Fruit fly (Drosophila melanogaster) whole organism, embryonic: ENCODE data around the gene Ubqn.

Experiments used
- Atf-2 ChIP-seq: fragments of 200-800 bp; sonication (Bioruptor generic); optimal IDR thresholded peaks from 2 replicates; lab custom pipeline; 2016; ENCODE audit warnings: missing biosample characterization, missing genetic modification characterization
- BEAF-32 ChIP-seq: fragments of 200-800 bp; sonication (Bioruptor generic); optimal IDR thresholded peaks from 3 replicates; lab custom pipeline; 2017; ENCODE audit warnings: missing biosample characterization, missing genetic modification characterization, mild to moderate bottlenecking, moderate library complexity, missing genetic modification reagents
- CG11560 ChIP-seq: fragments of 200-800 bp; sonication (Bioruptor generic); IDR thresholded peaks from 3 replicates; pipeline ENCODE4 v1.3.6; 2022; ENCODE audit warnings: missing biosample characterization, missing genetic modification characterization
- CG11695 ChIP-seq: fragments of 200-800 bp; sonication (Bioruptor generic); IDR thresholded peaks from 3 replicates; pipeline ENCODE4 v1.3.6; 2022; ENCODE audit warnings: missing biosample characterization, missing genetic modification characterization
- CG12744 ChIP-seq: fragments of 200-800 bp; sonication (Bioruptor generic); optimal IDR thresholded peaks from 2 replicates; lab custom pipeline; 2016; ENCODE audit warnings: missing biosample characterization, missing genetic modification characterization
- CG17186 ChIP-seq: fragments of 200-800 bp; sonication (Bioruptor generic); optimal IDR thresholded peaks from 3 replicates; lab custom pipeline; 2017; ENCODE audit warnings: missing biosample characterization, missing genetic modification reagents, missing genetic modification characterization
- CG18619 ChIP-seq: fragments of 200-800 bp; sonication (Bioruptor generic); optimal IDR thresholded peaks from 3 replicates; lab custom pipeline; 2017; ENCODE audit warnings: missing biosample characterization, mild to moderate bottlenecking, missing genetic modification characterization
- CG2116 ChIP-seq: fragments of 200-800 bp; sonication (Bioruptor generic); optimal IDR thresholded peaks from 3 replicates; lab custom pipeline; 2018; ENCODE audit warnings: missing biosample characterization, mild to moderate bottlenecking, missing genetic modification characterization
- CG43689 ChIP-seq: fragments of 200-800 bp; sonication (Bioruptor generic); IDR thresholded peaks from 2 replicates; pipeline ENCODE4 v1.3.6; 2022; ENCODE audit warnings: missing biosample characterization, missing genetic modification characterization
- CG4617 ChIP-seq: fragments of 200-800 bp; sonication (Bioruptor generic); optimal IDR thresholded peaks from 3 replicates; lab custom pipeline; 2016; ENCODE audit warnings: missing biosample characterization, missing genetic modification characterization, borderline replicate concordance
- CG4730 ChIP-seq: fragments of 200-800 bp; sonication (Bioruptor generic); IDR thresholded peaks from 2 replicates; pipeline ENCODE4 v1.3.6; 2022; ENCODE audit warnings: missing biosample characterization, missing genetic modification characterization
- CG9727 ChIP-seq: fragments of 200-800 bp; sonication (Bioruptor generic); optimal IDR thresholded peaks from 3 replicates; lab custom pipeline; 2017; ENCODE audit warnings: missing biosample characterization, mild to moderate bottlenecking, missing genetic modification characterization
- CG9797 ChIP-seq: fragments of 200-800 bp; sonication (Bioruptor generic); optimal IDR thresholded peaks from 3 replicates; lab custom pipeline; 2018; ENCODE audit warnings: missing biosample characterization, mild to moderate bottlenecking, missing genetic modification characterization
- CG9817 ChIP-seq: fragments of 200-800 bp; sonication (Bioruptor generic); optimal IDR thresholded peaks from 2 replicates; lab custom pipeline; 2018; ENCODE audit warnings: missing biosample characterization, mild to moderate bottlenecking, missing genetic modification characterization, moderate library complexity
- Chrac-16 ChIP-seq: fragments of 200-800 bp; sonication (Bioruptor generic); optimal IDR thresholded peaks from 3 replicates; lab custom pipeline; 2016; ENCODE audit warnings: missing biosample characterization, missing genetic modification characterization
- CoRest ChIP-seq: fragments of 200-800 bp; sonication (Bioruptor generic); optimal IDR thresholded peaks from 3 replicates; lab custom pipeline; 2018; ENCODE audit warnings: missing biosample characterization, mild to moderate bottlenecking, missing genetic modification characterization, moderate library complexity
- Dbx ChIP-seq: fragments of 200-800 bp; sonication (Bioruptor generic); IDR thresholded peaks from 3 replicates; pipeline ENCODE4 v1.3.6; 2022; ENCODE audit warnings: missing biosample characterization, missing genetic modification characterization
- Fer2 ChIP-seq: fragments of 200-800 bp; sonication (Bioruptor generic); optimal IDR thresholded peaks from 2 replicates; lab custom pipeline; 2018; ENCODE audit warnings: missing biosample characterization, mild to moderate bottlenecking, missing genetic modification characterization, moderate library complexity
- Gug ChIP-seq: fragments of 200-800 bp; sonication (Bioruptor generic); IDR thresholded peaks from 4 replicates; pipeline ENCODE4 v1.3.6; 2022; ENCODE audit warnings: missing biosample characterization, missing genetic modification characterization
- MESR4 ChIP-seq: fragments of 200-800 bp; sonication (Bioruptor generic); optimal IDR thresholded peaks from 2 replicates; lab custom pipeline; 2018; ENCODE audit warnings: missing biosample characterization, mild to moderate bottlenecking, missing genetic modification characterization, moderate library complexity
- Myb ChIP-seq: fragments of 200-800 bp; sonication (Bioruptor generic); optimal IDR thresholded peaks from 2 replicates; lab custom pipeline; 2016; ENCODE audit warnings: missing biosample characterization, missing genetic modification characterization
- NK7.1 ChIP-seq: fragments of 200-800 bp; sonication (Bioruptor generic); optimal IDR thresholded peaks from 3 replicates; lab custom pipeline; 2016; ENCODE audit warnings: missing biosample characterization, missing genetic modification characterization
- NfI ChIP-seq: fragments of 200-800 bp; sonication (Bioruptor generic); optimal IDR thresholded peaks from 3 replicates; lab custom pipeline; 2018; ENCODE audit warnings: missing biosample characterization, mild to moderate bottlenecking, missing genetic modification characterization, moderate library complexity
- Rx ChIP-seq: fragments of 200-800 bp; sonication (Bioruptor generic); IDR thresholded peaks from 2 replicates; pipeline ENCODE4 v1.3.6; 2022; ENCODE audit warnings: missing biosample characterization, missing genetic modification characterization
- Side ChIP-seq: fragments of 200-800 bp; sonication (Bioruptor generic); optimal IDR thresholded peaks from 2 replicates; lab custom pipeline; 2016; ENCODE audit warnings: missing biosample characterization, missing genetic modification characterization
- Sox100B ChIP-seq: fragments of 200-800 bp; sonication (Bioruptor generic); optimal IDR thresholded peaks from 3 replicates; lab custom pipeline; 2018; ENCODE audit warnings: missing biosample characterization, mild to moderate bottlenecking, missing genetic modification characterization
- Taf1 ChIP-seq: fragments of 200-800 bp; sonication (Bioruptor generic); IDR thresholded peaks from 2 replicates; pipeline ENCODE4 v1.3.6; 2022; ENCODE audit warnings: missing biosample characterization, missing genetic modification characterization
- Trl ChIP-seq, 3 experiments: fragments of >200 bp in 2 of 3; fragments of 200-800 bp in 1 of 3; sonication (Bioruptor generic) in 1 of 3; optimal IDR thresholded peaks; 2 replicates in 1 of 3; 3 replicates in 2 of 3; lab custom pipeline; 2016 to 2017; ENCODE audit warnings: missing biosample characterization in 1 of 3, missing genetic modification characterization in 1 of 3
- Xrp1 ChIP-seq: fragments of 200-800 bp; sonication (Bioruptor generic); IDR thresholded peaks from 2 replicates; pipeline ENCODE4 v1.3.6; 2022; ENCODE audit warnings: missing biosample characterization, missing genetic modification characterization
- ara ChIP-seq: fragments of 200-800 bp; sonication (Bioruptor generic); IDR thresholded peaks from 2 replicates; pipeline ENCODE4 v1.3.6; 2022; ENCODE audit warnings: missing biosample characterization, missing genetic modification characterization
- caup ChIP-seq: fragments of 200-800 bp; sonication (Bioruptor generic); optimal IDR thresholded peaks from 3 replicates; lab custom pipeline; 2017; ENCODE audit warnings: missing biosample characterization, mild to moderate bottlenecking, missing genetic modification characterization, moderate library complexity; ENCODE audit not compliant: severe bottlenecking
- chif ChIP-seq, 2 experiments: fragments of 200-800 bp; sonication (Bioruptor generic); optimal IDR thresholded peaks; 3 replicates each; lab custom pipeline; 2016; ENCODE audit warnings: missing biosample characterization in 2 of 2, missing genetic modification characterization in 2 of 2
- chinmo ChIP-seq: fragments of 200-800 bp; sonication (Bioruptor generic); IDR thresholded peaks from 4 replicates; pipeline ENCODE4 v1.3.6; 2022; ENCODE audit warnings: missing biosample characterization, missing genetic modification characterization; ENCODE audit not compliant: partially characterized antibody
- da ChIP-seq: fragments of 200-800 bp; sonication (Bioruptor generic); optimal IDR thresholded peaks from 2 replicates; lab custom pipeline; 2016; ENCODE audit warnings: missing biosample characterization, missing genetic modification characterization
- dpn ChIP-seq, 2 experiments: fragments of 200-800 bp; sonication (Bioruptor generic); optimal IDR thresholded peaks; 3 replicates each; lab custom pipeline; 2016; ENCODE audit warnings: missing biosample characterization in 2 of 2, missing genetic modification characterization in 2 of 2
- eyg ChIP-seq: fragments of 200-800 bp; sonication (Bioruptor generic); optimal IDR thresholded peaks from 3 replicates; lab custom pipeline; 2016; ENCODE audit warnings: missing biosample characterization, missing genetic modification characterization
- fd64A ChIP-seq: fragments of 200-800 bp; sonication (Bioruptor generic); optimal IDR thresholded peaks from 3 replicates; lab custom pipeline; 2018; ENCODE audit warnings: missing biosample characterization, mild to moderate bottlenecking, missing genetic modification characterization
- fu2 ChIP-seq: fragments of 200-800 bp; sonication (Bioruptor generic); optimal IDR thresholded peaks from 2 replicates; lab custom pipeline; 2016; ENCODE audit warnings: missing biosample characterization, missing genetic modification characterization
- her ChIP-seq: fragments of 200-800 bp; sonication (Bioruptor generic); optimal IDR thresholded peaks from 2 replicates; lab custom pipeline; 2016; ENCODE audit warnings: missing biosample characterization, missing genetic modification characterization
- kni ChIP-seq: fragments of 200-800 bp; sonication (Bioruptor generic); optimal IDR thresholded peaks from 3 replicates; lab custom pipeline; 2017; ENCODE audit warnings: mild to moderate bottlenecking, missing biosample characterization, missing genetic modification reagents, missing genetic modification characterization
- knrl ChIP-seq: fragments of 200-800 bp; sonication (Bioruptor generic); IDR thresholded peaks from 3 replicates; pipeline ENCODE4 v1.3.6; 2022; ENCODE audit warnings: missing biosample characterization, missing genetic modification characterization; ENCODE audit not compliant: partially characterized antibody
- lab ChIP-seq: fragments of 200-800 bp; sonication (Bioruptor generic); optimal IDR thresholded peaks from 3 replicates; lab custom pipeline; 2017; ENCODE audit warnings: missing biosample characterization, missing genetic modification characterization, mild to moderate bottlenecking, moderate library complexity, missing genetic modification reagents
- nerfin-1 ChIP-seq: fragments of 200-800 bp; sonication (Bioruptor generic); optimal IDR thresholded peaks from 3 replicates; lab custom pipeline; 2019; ENCODE audit warnings: missing biosample characterization, mild to moderate bottlenecking, missing genetic modification characterization, moderate library complexity
- psq ChIP-seq: fragments of 200-800 bp; sonication (Bioruptor generic); optimal IDR thresholded peaks from 2 replicates; lab custom pipeline; 2017; ENCODE audit warnings: missing biosample characterization, missing genetic modification characterization
- sisA ChIP-seq: fragments of 200-800 bp; sonication (Bioruptor generic); IDR thresholded peaks from 2 replicates; pipeline ENCODE4 v1.3.6; 2022; ENCODE audit warnings: missing biosample characterization, missing genetic modification characterization
- slp2 ChIP-seq: fragments of 200-800 bp; sonication (Bioruptor generic); optimal IDR thresholded peaks from 2 replicates; lab custom pipeline; 2016; ENCODE audit warnings: missing biosample characterization, missing genetic modification characterization
- sob ChIP-seq: fragments of 200-800 bp; sonication (Bioruptor generic); IDR thresholded peaks from 2 replicates; pipeline ENCODE4 v1.3.6; 2022; ENCODE audit warnings: missing biosample characterization, missing genetic modification characterization
- ttk ChIP-seq: fragments of 200-800 bp; sonication (Bioruptor generic); IDR thresholded peaks from 2 replicates; pipeline ENCODE4 v2.1.2; 2022; ENCODE audit warnings: missing biosample characterization, missing genetic modification characterization

Ubqn gene

DNA sequence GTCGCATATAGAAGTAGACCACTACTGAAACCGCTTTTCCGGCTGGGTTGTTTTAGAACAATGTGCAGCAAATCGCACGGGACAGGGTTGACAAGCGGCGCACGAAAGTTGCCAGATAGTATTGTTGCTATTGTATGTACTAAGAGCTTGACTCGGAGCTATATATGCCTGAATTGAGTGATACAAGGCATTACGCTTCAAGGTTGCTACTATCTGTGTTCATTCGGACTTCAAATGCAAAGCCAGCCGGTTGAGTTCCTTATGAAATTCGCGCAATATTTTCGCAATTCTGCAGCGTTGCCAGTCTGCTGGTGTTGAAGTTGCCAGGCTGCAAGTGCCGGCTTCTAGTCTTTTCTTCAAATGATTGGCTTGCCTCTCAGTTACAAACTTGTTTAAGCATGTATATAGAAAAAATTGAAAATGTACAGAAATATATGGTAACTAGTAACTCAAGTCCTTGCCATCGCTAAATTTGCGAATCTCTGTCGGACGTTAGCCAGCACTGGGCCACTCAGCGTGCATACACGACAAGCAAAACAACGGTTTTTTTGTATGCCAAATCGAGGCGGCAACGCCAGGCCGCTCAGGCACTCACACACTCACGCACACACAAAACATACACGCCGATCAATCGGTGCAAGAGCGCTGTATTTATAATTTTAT is 31.7 kb upstream of the Ubqn start, which contains the start of the genes Ranbp21 and Elys (continued):
- TF ChIP-seq fu2 (GFP tag; lab: Kevin White, UChicago) (peak; percentile 65), Myb (GFP tag; lab: Kevin White, UChicago) (peak; percentile 94), CG2116 (GFP tag; lab: Kevin White, UChicago) (peak; percentile 40), caup (no peak), CG4730 (GFP tag; lab: Robert Waterston, UW) (peak; percentile 34; the same call in 1 of the 2 replicates), CG9797 (GFP tag; lab: Kevin White, UChicago) (peak; percentile 40), psq (GFP tag; lab: Kevin White, UChicago) (no peak), chif (GFP tag; optimal IDR thresholded peaks at IDR 0.05; lab: Kevin White, UChicago) (peak; percentile 52), sisA (GFP tag; lab: Robert Waterston, UW) (peak; percentile 66), CG18619 (GFP tag; lab: Kevin White, UChicago) (peak; percentile 26), CG43689 (GFP tag; lab: Robert Waterston, UW) (no peak; the same call in 1 of the 2 replicates), NK7.1 (GFP tag; lab: Kevin White, UChicago) (peak; percentile 36), nerfin-1 (tag; lab: Kevin White, UChicago) (no peak), dpn (GFP tag; optimal IDR thresholded peaks at IDR 0.05; lab: Kevin White, UChicago) (peak; percentile 69 to 70), ttk (GFP tag; lab: Robert Waterston, UW) (peak; percentile 51; the same call in 1 of the 2 replicates), Side (peak; percentile 43), Trl (optimal IDR thresholded peaks at IDR 0.05; lab: Kevin White, UChicago) (peak in 1 of 2 experiments; percentile 25), Trl (GFP tag; optimal IDR thresholded peaks at IDR 0.05; lab: Kevin White, UChicago) (peak; percentile 44), CG12744 (GFP tag; lab: Kevin White, UChicago) (peak; percentile 21), CG11560 (tag; lab: Robert Waterston, UW) (peak; percentile 37; the same call in 1 of the 3 replicates), Rx (GFP tag; lab: Robert Waterston, UW) (peak; percentile 57), fd64A (GFP tag; lab: Kevin White, UChicago) (no peak), slp2 (GFP tag; lab: Kevin White, UChicago) (peak; percentile 53), lab (GFP tag; lab: Kevin White, UChicago) (no peak), sob (GFP tag; lab: Robert Waterston, UW) (peak; percentile 41; the same call in 1 of the 2 replicates), kni (GFP tag; lab: Kevin White, UChicago) (no peak), Gug (GFP tag; lab: Robert Waterston, UW) (peak; percentile 69; the same call in 3 of the 4 replicates), Taf1 (GFP tag; lab: Robert Waterston, UW) (no peak), BEAF-32 (GFP tag; lab: Kevin White, UChicago) (peak; percentile 74), Atf-2 (GFP tag; lab: Kevin White, UChicago) (no peak), Xrp1 (GFP tag; lab: Robert Waterston, UW) (peak; percentile 60), knrl (GFP tag; lab: Robert Waterston, UW) (peak; percentile 61), Chrac-16 (GFP tag; lab: Kevin White, UChicago) (peak; percentile 71), CG9727 (GFP tag; lab: Kevin White, UChicago) (peak; percentile 59), her (peak; percentile 14), ara (GFP tag; lab: Robert Waterston, UW) (peak; percentile 62), NfI (GFP tag; lab: Kevin White, UChicago) (peak; percentile 27), Dbx (GFP tag; lab: Robert Waterston, UW) (peak; percentile 72), chinmo (0 out of 4 replicates have a peak, but pooled peaks have one; percentile 34), eyg (GFP tag; lab: Kevin White, UChicago) (peak; percentile 15), CG11695 (peak; percentile 46; the same call in 1 of the 3 replicates), CG9817 (tag; lab: Kevin White, UChicago) (peak; percentile 50), da (peak; percentile 24), Fer2 (tag; lab: Kevin White, UChicago) (no peak), Sox100B (no peak), CoRest (peak; percentile 55), CG4617 (GFP tag; lab: Kevin White, UChicago) (peak; percentile 20), CG17186 (peak; percentile 12), MESR4 (peak; percentile 34)
